Worm (Caenorhabditis elegans): ENCODE results near the gene tatn-1.

- TF ChIP-seq dao-5 (tag; optimal IDR thresholded peaks at IDR 0.05) (no peak), W03F9.2 (tag; optimal IDR thresholded peaks at IDR 0.05) (no peak)
Measured at ce11 chrX:14776312-14776711, 14.5 kb upstream of the tatn-1 start.

Measured in whole organism, L4/young adult.